Fruit fly (Drosophila melanogaster) whole organism, prepupa: ENCODE measurements around the gene Cyp311a1.
A peak's percentile ranks its signal among the peaks of the same experiment; 100 is the strongest.

ENCODE experiments used
- acj6 ChIP-seq: fragments of 200-800 bp; sonication (Bioruptor generic); optimal IDR thresholded peaks from 3 replicates; lab custom pipeline; 2016; ENCODE audit warnings: missing biosample characterization, missing genetic modification characterization
- dac ChIP-seq: fragments of 200-800 bp; sonication (Bioruptor generic); optimal IDR thresholded peaks from 2 replicates; lab custom pipeline; 2017; ENCODE audit warnings: missing biosample characterization, mild to moderate bottlenecking, missing genetic modification characterization
- eg ChIP-seq: fragments of 200-800 bp; sonication (Bioruptor generic); IDR thresholded peaks from 3 replicates; pipeline ENCODE4 v1.3.6; 2022; ENCODE audit warnings: missing biosample characterization, missing genetic modification characterization
- fd85E ChIP-seq: fragments of 200-800 bp; sonication (Bioruptor generic); optimal IDR thresholded peaks from 3 replicates; lab custom pipeline; 2016; ENCODE audit warnings: missing biosample characterization, missing genetic modification characterization

dm6 chrX:12014800-12015389 lies 16.4 kb downstream of the Cyp311a1 start:
- TF ChIP-seq dac (GFP tag; lab: Kevin White, UChicago) (no peak), fd85E (GFP tag; lab: Kevin White, UChicago) (no peak), eg (peak; percentile 55), acj6 (peak; percentile 46)
